Worm (Caenorhabditis elegans) whole organism, mixed stage, embryonic: ENCODE results near the gene Y116A8C.44.

Experiments
- ces-1 ChIP-seq: fragments of 150-350 bp; optimal IDR thresholded peaks from 2 replicates; lab custom pipeline; 2014; ENCODE audit warnings: missing biosample characterization, missing genetic modification reagents, missing genetic modification characterization
- nhr-2 ChIP-seq: fragments of 150-350 bp; optimal IDR thresholded peaks from 2 replicates; lab custom pipeline; 2014; ENCODE audit warnings: missing biosample characterization, missing genetic modification characterization
- nhr-28 ChIP-seq: fragments of 150-350 bp; optimal IDR thresholded peaks from 2 replicates; lab custom pipeline; 2014; ENCODE audit warnings: missing biosample characterization, missing genetic modification characterization
- snpc-4 ChIP-seq: fragments of 150-350 bp; optimal IDR thresholded peaks from 2 replicates; lab custom pipeline; 2014; ENCODE audit warnings: missing biosample characterization, missing genetic modification characterization

DNA sequence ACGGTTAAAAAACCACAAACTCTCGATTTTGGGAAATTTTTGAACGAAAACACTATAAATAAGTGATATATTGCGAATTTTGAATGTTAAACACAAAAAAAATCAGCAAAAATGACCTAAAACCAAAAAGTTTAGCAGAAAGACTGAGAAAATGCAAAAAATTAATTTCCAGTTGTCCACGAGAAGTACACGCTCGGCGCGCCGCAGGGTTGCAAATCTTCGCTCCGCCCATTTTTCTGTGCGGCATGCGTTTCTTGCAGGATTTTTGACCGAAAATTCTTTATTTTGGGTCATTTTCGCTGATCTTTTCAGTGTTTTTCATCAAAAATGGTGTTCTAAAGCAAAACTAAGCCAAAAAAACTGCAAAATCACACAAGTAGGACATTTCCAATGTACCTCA, 26.9 kb upstream of the Y116A8C.44 start:
- TF ChIP-seq nhr-2, result no peak
- no peak for TF ChIP-seq snpc-4
- TF ChIP-seq nhr-28 (tag; lab: Kevin White, UChicago), result no peak
- TF ChIP-seq ces-1 (GFP tag; lab: Kevin White, UChicago), result no peak
